Fruit fly (Drosophila melanogaster) whole organism, embryonic: ENCODE measurements around the gene ND-SGDH.

Experiments used
- CG10366 ChIP-seq: fragments of 200-800 bp; sonication (Bioruptor generic); IDR thresholded peaks from 2 replicates; pipeline ENCODE4 v1.3.6; 2022; ENCODE audit warnings: missing biosample characterization, missing genetic modification characterization
- CG10543 ChIP-seq: fragments of 200-800 bp; sonication (Bioruptor generic); optimal IDR thresholded peaks from 3 replicates; lab custom pipeline; 2017; ENCODE audit warnings: missing biosample characterization, mild to moderate bottlenecking, missing genetic modification characterization, moderate library complexity
- CG11504 ChIP-seq: fragments of 200-800 bp; sonication (Bioruptor generic); optimal IDR thresholded peaks from 3 replicates; lab custom pipeline; 2019; ENCODE audit warnings: missing biosample characterization, mild to moderate bottlenecking, missing genetic modification characterization, moderate library complexity
- CG12219 ChIP-seq: fragments of 200-800 bp; sonication (Bioruptor generic); optimal IDR thresholded peaks from 3 replicates; lab custom pipeline; 2018; ENCODE audit warnings: missing biosample characterization, mild to moderate bottlenecking, missing genetic modification characterization
- CG12391 ChIP-seq: fragments of 200-800 bp; sonication (Bioruptor generic); optimal IDR thresholded peaks from 3 replicates; lab custom pipeline; 2018; ENCODE audit warnings: missing biosample characterization, mild to moderate bottlenecking, missing genetic modification characterization, moderate library complexity
- CG16815 ChIP-seq: fragments of 200-800 bp; sonication (Bioruptor generic); optimal IDR thresholded peaks from 3 replicates; lab custom pipeline; 2017; ENCODE audit warnings: missing biosample characterization, mild to moderate bottlenecking, missing genetic modification characterization
- CG17186 ChIP-seq: fragments of 200-800 bp; sonication (Bioruptor generic); optimal IDR thresholded peaks from 3 replicates; lab custom pipeline; 2017; ENCODE audit warnings: missing biosample characterization, missing genetic modification reagents, missing genetic modification characterization
- CG17829 ChIP-seq: fragments of 200-800 bp; optimal IDR thresholded peaks from 2 replicates; lab custom pipeline; 2019; ENCODE audit warnings: missing biosample characterization, mild to moderate bottlenecking, missing genetic modification characterization, moderate library complexity
- CG30020 ChIP-seq: fragments of 200-800 bp; optimal IDR thresholded peaks from 2 replicates; lab custom pipeline; 2019; ENCODE audit warnings: missing biosample characterization, mild to moderate bottlenecking, missing genetic modification characterization, moderate library complexity
- CG30431 ChIP-seq: fragments of 200-800 bp; sonication (Bioruptor generic); optimal IDR thresholded peaks from 2 replicates; lab custom pipeline; 2017; ENCODE audit warnings: missing biosample characterization, missing genetic modification characterization
- CG3407 ChIP-seq: fragments of 200-800 bp; sonication (Bioruptor generic); optimal IDR thresholded peaks from 2 replicates; lab custom pipeline; 2018; ENCODE audit warnings: missing biosample characterization, mild to moderate bottlenecking, missing genetic modification characterization
- CG7357 ChIP-seq: fragments of 200-800 bp; sonication (Bioruptor generic); IDR thresholded peaks from 3 replicates; pipeline ENCODE4 v1.3.6; 2022; ENCODE audit warnings: missing biosample characterization, missing genetic modification characterization
- CG9727 ChIP-seq: fragments of 200-800 bp; sonication (Bioruptor generic); optimal IDR thresholded peaks from 3 replicates; lab custom pipeline; 2017; ENCODE audit warnings: missing biosample characterization, mild to moderate bottlenecking, missing genetic modification characterization
- CG9876 ChIP-seq: fragments of 200-800 bp; sonication (Bioruptor generic); optimal IDR thresholded peaks from 2 replicates; lab custom pipeline; 2016; ENCODE audit warnings: missing biosample characterization, missing genetic modification characterization
- CkIIα-i1 ChIP-seq: fragments of 200-800 bp; sonication (Bioruptor generic); IDR thresholded peaks from 2 replicates; pipeline ENCODE4 v1.3.6; 2022; ENCODE audit warnings: missing biosample characterization, missing genetic modification characterization
- Dref ChIP-seq: fragments of 200-800 bp; sonication (Bioruptor generic); IDR thresholded peaks from 2 replicates; pipeline ENCODE4 v1.3.6; 2022; ENCODE audit warnings: missing biosample characterization, missing genetic modification characterization
- Drgx ChIP-seq: fragments of 200-800 bp; sonication (Bioruptor generic); IDR thresholded peaks from 2 replicates; pipeline ENCODE4 v1.3.6; 2022; ENCODE audit warnings: missing biosample characterization, missing genetic modification characterization
- E2f2 ChIP-seq: fragments of 200-800 bp; sonication (Bioruptor generic); IDR thresholded peaks from 2 replicates; pipeline ENCODE4 v1.3.6; 2022; ENCODE audit warnings: missing biosample characterization, missing genetic modification characterization
- Eip74EF ChIP-seq, 2 experiments: fragments of 200-800 bp in 1 of 2; fragments of >200 bp in 1 of 2; sonication (Bioruptor generic) in 1 of 2; optimal IDR thresholded peaks; 2 replicates each; lab custom pipeline; 2017 to 2019; ENCODE audit warnings: missing biosample characterization in 2 of 2, missing genetic modification characterization in 2 of 2, mild to moderate bottlenecking in 1 of 2, moderate library complexity in 1 of 2
- HmgZ ChIP-seq: fragments of 200-800 bp; sonication (Bioruptor generic); optimal IDR thresholded peaks from 2 replicates; lab custom pipeline; 2018; ENCODE audit warnings: missing biosample characterization, mild to moderate bottlenecking, missing genetic modification characterization
- Hr51 ChIP-seq, 2 experiments: fragments of 200-800 bp; sonication (Bioruptor generic); optimal IDR thresholded peaks; 2 replicates in 1 of 2; 3 replicates in 1 of 2; lab custom pipeline; 2016 to 2018; ENCODE audit warnings: missing biosample characterization in 2 of 2, missing genetic modification characterization in 2 of 2, mild to moderate bottlenecking in 1 of 2, moderate library complexity in 1 of 2
- Ssrp ChIP-seq: fragments of 200-800 bp; sonication (Bioruptor generic); optimal IDR thresholded peaks from 2 replicates; lab custom pipeline; 2018; ENCODE audit warnings: missing biosample characterization, mild to moderate bottlenecking, missing genetic modification characterization, moderate library complexity
- TFAM ChIP-seq: fragments of 200-800 bp; sonication (Bioruptor generic); optimal IDR thresholded peaks from 2 replicates; lab custom pipeline; 2017; ENCODE audit warnings: missing biosample characterization, missing genetic modification characterization, inconsistent platforms
- YL-1 ChIP-seq: fragments of 200-800 bp; sonication (Bioruptor generic); optimal IDR thresholded peaks from 3 replicates; lab custom pipeline; 2017; ENCODE audit warnings: missing biosample characterization, mild to moderate bottlenecking, missing genetic modification characterization
- ab ChIP-seq: fragments of 200-800 bp; sonication (Bioruptor generic); optimal IDR thresholded peaks from 2 replicates; lab custom pipeline; 2016; ENCODE audit warnings: missing biosample characterization, missing genetic modification characterization
- aop ChIP-seq: fragments of 200-800 bp; sonication (Bioruptor generic); IDR thresholded peaks from 2 replicates; pipeline ENCODE4 v1.3.6; 2022; ENCODE audit warnings: missing biosample characterization, missing genetic modification characterization
- ash1 ChIP-seq: fragments of 200-800 bp; sonication (Bioruptor generic); optimal IDR thresholded peaks from 2 replicates; lab custom pipeline; 2018; ENCODE audit warnings: missing biosample characterization, mild to moderate bottlenecking, missing genetic modification characterization
- bbx ChIP-seq: fragments of 200-800 bp; sonication (Bioruptor generic); IDR thresholded peaks from 2 replicates; pipeline ENCODE4 v1.3.6; 2022; ENCODE audit warnings: missing biosample characterization, missing genetic modification characterization; ENCODE audit not compliant: partially characterized antibody
- chn ChIP-seq: fragments of 200-800 bp; sonication (Bioruptor generic); optimal IDR thresholded peaks from 2 replicates; lab custom pipeline; 2016; ENCODE audit warnings: missing biosample characterization, missing genetic modification characterization
- da ChIP-seq: fragments of 200-800 bp; sonication (Bioruptor generic); optimal IDR thresholded peaks from 2 replicates; lab custom pipeline; 2016; ENCODE audit warnings: missing biosample characterization, missing genetic modification characterization
- dmrt11E ChIP-seq: fragments of 200-800 bp; sonication (Bioruptor generic); optimal IDR thresholded peaks from 3 replicates; lab custom pipeline; 2018; ENCODE audit warnings: missing biosample characterization, mild to moderate bottlenecking, missing genetic modification characterization, moderate library complexity
- dmrt99B ChIP-seq: fragments of 200-800 bp; sonication (Bioruptor generic); optimal IDR thresholded peaks from 2 replicates; lab custom pipeline; 2018; ENCODE audit warnings: missing biosample characterization, mild to moderate bottlenecking, missing genetic modification characterization, moderate library complexity
- emc ChIP-seq: fragments of 200-800 bp; sonication (Bioruptor generic); optimal IDR thresholded peaks from 2 replicates; lab custom pipeline; 2016; ENCODE audit warnings: missing biosample characterization, missing genetic modification characterization
- fu2 ChIP-seq: fragments of 200-800 bp; sonication (Bioruptor generic); optimal IDR thresholded peaks from 2 replicates; lab custom pipeline; 2016; ENCODE audit warnings: missing biosample characterization, missing genetic modification characterization
- gce ChIP-seq: fragments of 200-800 bp; sonication (Bioruptor generic); IDR thresholded peaks from 3 replicates; pipeline ENCODE4 v1.3.6; 2022; ENCODE audit warnings: missing biosample characterization, missing genetic modification characterization
- gsb-n ChIP-seq: fragments of 200-800 bp; sonication (Bioruptor generic); optimal IDR thresholded peaks from 3 replicates; lab custom pipeline; 2018; ENCODE audit warnings: missing biosample characterization, mild to moderate bottlenecking, missing genetic modification characterization
- her ChIP-seq: fragments of 200-800 bp; sonication (Bioruptor generic); optimal IDR thresholded peaks from 2 replicates; lab custom pipeline; 2016; ENCODE audit warnings: missing biosample characterization, missing genetic modification characterization
- insv ChIP-seq, 2 experiments: fragments of 200-800 bp; sonication (Bioruptor generic); optimal IDR thresholded peaks; 3 replicates each; lab custom pipeline; 2016 to 2018; ENCODE audit warnings: missing biosample characterization in 2 of 2, missing genetic modification characterization in 2 of 2
- kni ChIP-seq: fragments of 200-800 bp; sonication (Bioruptor generic); optimal IDR thresholded peaks from 3 replicates; lab custom pipeline; 2017; ENCODE audit warnings: mild to moderate bottlenecking, missing biosample characterization, missing genetic modification reagents, missing genetic modification characterization
- mld ChIP-seq: fragments of 200-800 bp; sonication (Bioruptor generic); IDR thresholded peaks from 3 replicates; pipeline ENCODE4 v1.3.6; 2022; ENCODE audit warnings: missing biosample characterization, missing genetic modification characterization; ENCODE audit not compliant: partially characterized antibody
- nmo ChIP-seq: fragments of 200-800 bp; sonication (Bioruptor generic); optimal IDR thresholded peaks from 2 replicates; lab custom pipeline; 2018; ENCODE audit warnings: missing biosample characterization, mild to moderate bottlenecking, missing genetic modification characterization, moderate library complexity
- pfk ChIP-seq: fragments of 200-800 bp; sonication (Bioruptor generic); optimal IDR thresholded peaks from 2 replicates; lab custom pipeline; 2018; ENCODE audit warnings: missing biosample characterization, mild to moderate bottlenecking, missing genetic modification characterization, moderate library complexity
- rib ChIP-seq: fragments of 200-800 bp; sonication (Bioruptor generic); IDR thresholded peaks from 2 replicates; pipeline ENCODE4 v1.3.6; 2022; ENCODE audit warnings: missing biosample characterization, missing genetic modification characterization
- schlank ChIP-seq: fragments of 200-800 bp; sonication (Bioruptor generic); optimal IDR thresholded peaks from 2 replicates; lab custom pipeline; 2018; ENCODE audit warnings: missing biosample characterization, mild to moderate bottlenecking, missing genetic modification characterization
- sim ChIP-seq: fragments of 200-800 bp; sonication (Bioruptor generic); IDR thresholded peaks from 2 replicates; pipeline ENCODE4 v1.3.6; 2022; ENCODE audit warnings: missing biosample characterization, missing genetic modification characterization
- tna ChIP-seq: fragments of 200-800 bp; sonication (Bioruptor generic); IDR thresholded peaks from 2 replicates; pipeline ENCODE4 v1.3.6; 2022; ENCODE audit warnings: missing biosample characterization, missing genetic modification characterization; ENCODE audit not compliant: partially characterized antibody
- unpg ChIP-seq: fragments of 200-800 bp; sonication (Bioruptor generic); optimal IDR thresholded peaks from 3 replicates; lab custom pipeline; 2018; ENCODE audit warnings: missing biosample characterization, mild to moderate bottlenecking, missing genetic modification characterization, moderate library complexity
- vvl ChIP-seq: fragments of 200-800 bp; sonication (Bioruptor generic); IDR thresholded peaks from 2 replicates; pipeline ENCODE4 v1.3.6; 2022; ENCODE audit warnings: missing biosample characterization, missing genetic modification characterization
- wdn ChIP-seq: fragments of 200-800 bp; sonication (Bioruptor generic); IDR thresholded peaks from 2 replicates; pipeline ENCODE4 v1.3.6; 2022; ENCODE audit warnings: missing biosample characterization, missing genetic modification characterization
- yki ChIP-seq: fragments of >200 bp; optimal IDR thresholded peaks from 3 replicates; lab custom pipeline; 2018
- zfh2 ChIP-seq: fragments of 200-800 bp; sonication (Bioruptor generic); optimal IDR thresholded peaks from 2 replicates; lab custom pipeline; 2016; ENCODE audit warnings: missing biosample characterization, missing genetic modification characterization

Gene ND-SGDH

dm6 chr3L:12118156-12118555 lies 20.2 kb downstream of the ND-SGDH start, which contains the start of gene ssp (continued):
- no peak for TF ChIP-seq CG12219 (GFP tag; lab: Kevin White, UChicago)
- no peak for TF ChIP-seq CG9876
- TF ChIP-seq CG12391 (tag; lab: Kevin White, UChicago), result peak; percentile 21
- no peak for TF ChIP-seq CG30431 (GFP tag; lab: Kevin White, UChicago)
- TF ChIP-seq CG3407, result no peak
- TF ChIP-seq aop (GFP tag; lab: Robert Waterston, UW), result no peak
- no peak for TF ChIP-seq kni (GFP tag; lab: Kevin White, UChicago)
- no peak for TF ChIP-seq gsb-n (tag; lab: Kevin White, UChicago)
- no peak for TF ChIP-seq da (GFP tag; lab: Kevin White, UChicago)
- 0 out of 2 replicates have a peak, but pooled peaks have one; percentile 33 for TF ChIP-seq E2f2 (GFP tag; lab: Robert Waterston, UW)
- TF ChIP-seq Ssrp (tag; lab: Kevin White, UChicago), result no peak
- TF ChIP-seq tna, result peak; percentile 59
- no peak for TF ChIP-seq ash1 (GFP tag; lab: Kevin White, UChicago)
- TF ChIP-seq CG17829, result peak; percentile 14
- TF ChIP-seq sim (GFP tag; lab: Robert Waterston, UW), result no peak
- TF ChIP-seq vvl (GFP tag; lab: Robert Waterston, UW), result no peak
- TF ChIP-seq HmgZ (tag; lab: Kevin White, UChicago), result no peak
- no peak for TF ChIP-seq CG17186 (GFP tag; lab: Kevin White, UChicago)
- no peak for TF ChIP-seq emc (GFP tag; lab: Kevin White, UChicago)
- no peak for TF ChIP-seq her
- TF ChIP-seq Hr51 (GFP tag; optimal IDR thresholded peaks at IDR 0.05; lab: Kevin White, UChicago), result no peak
- TF ChIP-seq mld (GFP tag; lab: Robert Waterston, UW), result peak; percentile 66; the same call in 1 of the 3 replicates
- no peak for TF ChIP-seq CG10366 (GFP tag; lab: Robert Waterston, UW)
- TF ChIP-seq insv (GFP tag; optimal IDR thresholded peaks at IDR 0.05; lab: Kevin White, UChicago), result no peak
- TF ChIP-seq nmo (GFP tag; lab: Kevin White, UChicago), result no peak
- no peak for TF ChIP-seq yki (lab: Kevin White, UChicago)
- no peak for TF ChIP-seq dmrt99B (tag; lab: Kevin White, UChicago)
- TF ChIP-seq schlank (tag; lab: Kevin White, UChicago), result no peak
- TF ChIP-seq bbx, result peak; percentile 86
- TF ChIP-seq Drgx, result no peak
- no peak for TF ChIP-seq unpg (GFP tag; lab: Kevin White, UChicago)
- no peak for TF ChIP-seq dmrt11E (tag; lab: Kevin White, UChicago)
- TF ChIP-seq ab, result no peak
- TF ChIP-seq CG16815 (GFP tag; lab: Kevin White, UChicago), result no peak
- no peak for TF ChIP-seq CG9727
- TF ChIP-seq zfh2 (GFP tag; lab: Kevin White, UChicago), result no peak
- no peak for TF ChIP-seq Eip74EF (GFP tag; optimal IDR thresholded peaks at IDR 0.05; lab: Kevin White, UChicago)
- no peak for TF ChIP-seq gce
- no peak for TF ChIP-seq wdn (GFP tag; lab: Robert Waterston, UW)
- no peak for TF ChIP-seq TFAM
- TF ChIP-seq CG7357, result no peak
- no peak for TF ChIP-seq CG10543 (GFP tag; lab: Kevin White, UChicago)
- peak; percentile 87 for TF ChIP-seq Dref (GFP tag; lab: Robert Waterston, UW)
- no peak for TF ChIP-seq pfk (GFP tag; lab: Kevin White, UChicago)
- TF ChIP-seq CG11504, result no peak
- no peak for TF ChIP-seq fu2
- TF ChIP-seq YL-1 (GFP tag; lab: Kevin White, UChicago), result peak; percentile 28
- TF ChIP-seq CkIIα-i1 (GFP tag; lab: Robert Waterston, UW), result no peak
- TF ChIP-seq chn (GFP tag; lab: Kevin White, UChicago), result no peak
- TF ChIP-seq rib, result no peak
- TF ChIP-seq CG30020, result no peak
